Worm (Caenorhabditis elegans): ENCODE measurements around the gene W10G6.6.

W10G6.6 gene

DNA sequence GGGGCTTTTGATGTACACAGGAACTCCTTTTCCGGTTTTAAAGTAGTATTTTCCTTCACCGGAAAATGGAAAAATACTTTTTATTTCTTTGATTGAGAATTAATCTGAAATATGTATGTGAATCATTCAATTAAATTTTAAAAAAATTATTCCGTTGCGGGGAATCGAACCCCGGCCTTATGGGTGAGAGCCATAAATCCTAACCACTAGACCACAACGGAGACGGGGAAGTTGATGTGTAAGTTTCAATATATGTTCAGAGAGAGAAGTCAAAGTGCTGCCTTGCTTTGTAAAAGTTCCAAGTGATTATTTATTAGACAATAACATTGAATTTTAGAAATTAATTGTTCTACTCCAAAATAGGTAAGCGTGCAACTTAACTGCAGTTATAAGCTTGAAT lies 20.6 kb upstream of the W10G6.6 start (continued):
- TF ChIP-seq dpl-1 (GFP tag; optimal IDR thresholded peaks at IDR 0.05) (no peak), sptf-1 (tag; optimal IDR thresholded peaks at IDR 0.05) (no peak), nhr-11 (tag; optimal IDR thresholded peaks at IDR 0.05) (no peak), unc-98 (GFP tag; IDR thresholded peaks at IDR 0.05) (no peak), nhr-84 (tag; optimal IDR thresholded peaks at IDR 0.05) (no peak), efl-3 (GFP tag; optimal IDR thresholded peaks at IDR 0.05) (no peak), jun-1 (tag; optimal IDR thresholded peaks at IDR 0.05) (no peak), ztf-11 (tag; optimal IDR thresholded peaks at IDR 0.05) (no peak), ceh-8 (GFP tag; optimal IDR thresholded peaks at IDR 0.05) (no peak), lsy-2 (tag; optimal IDR thresholded peaks at IDR 0.05) (peak; percentile 7 to 18), pag-3 (tag; optimal IDR thresholded peaks at IDR 0.05; ENCODE audit: borderline replicate concordance, insufficient read depth) (no peak), pax-3 (tag; optimal IDR thresholded peaks at IDR 0.05) (no peak), zag-1 (tag; optimal IDR thresholded peaks at IDR 0.05) (no peak), efl-1 (optimal IDR thresholded peaks at IDR 0.05) (no peak), efl-1 (GFP tag; optimal IDR thresholded peaks at IDR 0.05 in 1 of 2) (no peak), elt-2 (tag; optimal IDR thresholded peaks at IDR 0.05) (peak; percentile 3), mdl-1 (tag; optimal IDR thresholded peaks at IDR 0.05) (no peak), ets-5 (GFP tag; IDR thresholded peaks at IDR 0.05) (no peak), egl-13 (tag; optimal IDR thresholded peaks at IDR 0.05) (no peak), ceh-63 (GFP tag; optimal IDR thresholded peaks at IDR 0.05) (no peak), sup-37 (GFP tag; optimal IDR thresholded peaks at IDR 0.05) (no peak), fkh-10 (GFP tag; optimal IDR thresholded peaks at IDR 0.05) (no peak), elt-3 (tag; optimal IDR thresholded peaks at IDR 0.05) (peak in 1 of 6 experiments; percentile 4), hlh-17 (GFP tag; optimal IDR thresholded peaks at IDR 0.05; ENCODE audit: borderline replicate concordance) (no peak)

DNA sequence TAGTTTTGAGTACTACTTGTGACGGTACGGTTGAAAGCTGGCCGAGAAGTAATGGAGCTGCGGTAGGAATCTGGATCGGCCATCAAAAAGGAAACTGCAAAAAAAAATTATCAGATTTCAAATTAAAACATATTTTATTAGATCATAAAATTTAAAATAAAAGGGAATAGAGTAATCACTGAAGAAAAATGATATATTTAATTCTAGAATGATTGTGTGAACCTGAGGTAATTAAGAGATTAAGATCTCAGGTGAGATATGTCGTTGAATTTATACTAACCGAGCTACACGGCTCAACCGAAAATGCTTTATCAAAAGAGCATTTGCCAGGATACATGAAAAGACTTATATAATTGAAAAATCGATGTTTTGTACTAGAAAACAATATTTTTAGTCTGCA lies 19.4 kb upstream of the W10G6.6 start, which contains the start of gene ifa-3:
Gene ifa-3 (minus strand): TSS at position 101 of the 400 bp plus-strand sequence.
- TF ChIP-seq ztf-11 (tag; optimal IDR thresholded peaks at IDR 0.05), result no peak
- no peak for TF ChIP-seq mef-2 (tag; optimal IDR thresholded peaks at IDR 0.05)
- TF ChIP-seq C04F5.9 (tag; optimal IDR thresholded peaks at IDR 0.05), result no peak
- no peak for TF ChIP-seq nhr-11 (tag; optimal IDR thresholded peaks at IDR 0.05)
- TF ChIP-seq nhr-237 (tag; optimal IDR thresholded peaks at IDR 0.05), result no peak
- no peak for TF ChIP-seq lin-35 (GFP tag; optimal IDR thresholded peaks at IDR 0.05)
- TF ChIP-seq isw-1 (GFP tag; IDR thresholded peaks at IDR 0.05), result no peak

DNA sequence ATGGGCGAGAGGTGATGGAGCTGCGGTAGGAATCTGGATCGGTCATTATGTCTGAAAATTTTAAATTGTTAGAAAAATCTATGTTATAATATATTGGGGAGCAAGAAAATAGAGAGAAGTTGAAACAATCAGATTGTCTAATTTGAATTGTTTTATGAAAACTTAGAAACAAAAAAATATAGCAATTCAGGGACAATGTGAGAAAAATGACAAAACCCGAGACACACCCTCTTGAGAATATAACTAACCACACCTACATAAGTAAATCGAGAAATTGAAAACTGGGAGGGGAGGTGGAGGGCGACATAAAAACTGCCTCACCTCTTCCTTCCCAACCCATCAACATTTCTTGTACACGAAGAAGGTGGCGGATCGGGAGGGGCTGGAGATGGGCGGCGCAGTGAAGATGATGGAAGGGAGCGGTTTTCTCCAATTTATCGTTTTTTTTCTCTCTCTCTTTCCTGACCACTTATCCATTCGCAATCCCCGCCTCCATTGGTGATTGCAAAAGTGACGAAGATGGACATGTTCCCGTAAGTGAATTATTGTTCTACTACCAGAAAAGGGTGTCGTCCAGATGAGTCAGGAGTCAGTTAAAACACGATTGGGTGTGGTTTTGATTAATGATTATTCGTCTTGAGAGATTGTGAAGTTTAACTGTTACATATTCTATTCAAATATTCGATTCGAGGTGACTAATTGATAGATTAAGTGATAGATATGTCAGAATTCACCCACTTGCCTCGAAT lies 15.2 kb upstream of the W10G6.6 start, which contains the start of gene mua-6:
Gene mua-6 (minus strand): TSS at position 51 of the 749 bp plus-strand sequence.
- TF ChIP-seq fkh-10 (GFP tag; optimal IDR thresholded peaks at IDR 0.05) (no peak), snu-23 (GFP tag; optimal IDR thresholded peaks at IDR 0.05) (peak; percentile 40), efl-3 (GFP tag; optimal IDR thresholded peaks at IDR 0.05) (peak; percentile 48), grh-1 (GFP tag; IDR thresholded peaks at IDR 0.05) (0 out of 2 replicates have a peak, but pooled peaks have one; percentile 22), nhr-85 (tag) (peak; percentile 94), nhr-71 (tag; optimal IDR thresholded peaks at IDR 0.05) (peak; percentile 18), nhr-12 (tag; optimal IDR thresholded peaks at IDR 0.05) (no peak), elt-3 (tag; optimal IDR thresholded peaks at IDR 0.05) (peak in 2 of 6 experiments; percentile 14 to 51), lin-39 (tag; optimal IDR thresholded peaks at IDR 0.05) (peak; percentile 12), pqm-1 (tag; optimal IDR thresholded peaks at IDR 0.05) (no peak), nhr-90 (tag; optimal IDR thresholded peaks at IDR 0.05; ENCODE audit: poor library complexity) (peak; percentile 18), lin-14 (GFP tag; optimal IDR thresholded peaks at IDR 0.05) (peak; percentile 68), fos-1 (tag; optimal IDR thresholded peaks at IDR 0.05) (no peak), blmp-1 (tag; optimal IDR thresholded peaks at IDR 0.05) (peak; percentile 66), sox-4 (tag; optimal IDR thresholded peaks at IDR 0.05) (no peak)

Measured in whole organism, L1 larva.